Worm (Caenorhabditis elegans): ENCODE results near the gene acy-4.

ce11 chrV:5651905-5652304 is 21.2 kb upstream of the acy-4 start:
- no peak for TF ChIP-seq him-1 (tag; optimal IDR thresholded peaks at IDR 0.05)
- TF ChIP-seq dao-5 (tag; optimal IDR thresholded peaks at IDR 0.05): no peak
- no peak for TF ChIP-seq W03F9.2 (tag; optimal IDR thresholded peaks at IDR 0.05)

Data from whole organism, L4/young adult.